Worm (Caenorhabditis elegans): Measurements from ENCODE around the gene F40G9.17.

DNA sequence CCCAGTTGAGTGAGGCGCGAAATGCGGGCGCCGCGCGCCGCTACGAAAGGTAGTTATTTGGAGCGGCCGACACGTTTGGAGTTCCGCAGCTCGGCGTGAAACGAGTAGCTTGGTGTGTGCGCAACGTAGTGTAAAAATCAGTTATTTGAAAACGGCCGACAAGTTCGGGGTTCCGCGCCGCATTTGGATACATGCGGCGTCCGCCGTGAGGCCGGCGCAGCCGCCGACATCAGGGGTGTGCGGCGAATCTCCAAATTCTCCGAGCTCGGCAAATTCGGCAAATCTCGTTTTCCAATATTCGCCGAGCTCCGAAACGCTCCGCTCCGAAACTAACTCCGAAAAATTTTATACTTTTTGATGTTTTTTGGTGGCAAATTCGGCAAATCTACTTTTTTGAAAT lies 36.3 kb upstream of the F40G9.17 start:
- TF ChIP-seq ama-1 (optimal IDR thresholded peaks at IDR 0.05): no peak
- no peak for TF ChIP-seq tbx-11 (GFP tag; IDR thresholded peaks at IDR 0.05)
- TF ChIP-seq hmbx-1 (tag; optimal IDR thresholded peaks at IDR 0.05): no peak
- no peak for TF ChIP-seq aly-1 (tag; optimal IDR thresholded peaks at IDR 0.05)
- TF ChIP-seq ets-7 (tag; optimal IDR thresholded peaks at IDR 0.05): no peak
- TF ChIP-seq hmg-4 (GFP tag; optimal IDR thresholded peaks at IDR 0.05): no peak
- no peak for TF ChIP-seq ceh-13 (GFP tag; optimal IDR thresholded peaks at IDR 0.05)
- TF ChIP-seq B0310.2 (tag; optimal IDR thresholded peaks at IDR 0.05): no peak

All from whole organism, early embryonic.